Fruit fly (Drosophila melanogaster) whole organism, embryonic: Measurements from ENCODE around the gene CG42674.

Source experiments
- Blimp-1 ChIP-seq: fragments of 200-800 bp; sonication (Bioruptor generic); optimal IDR thresholded peaks from 3 replicates; lab custom pipeline; 2018; ENCODE audit warnings: missing biosample characterization, missing genetic modification characterization, mild to moderate bottlenecking, moderate library complexity, missing genetic modification reagents
- CG10209 ChIP-seq: fragments of 200-800 bp; sonication (Bioruptor generic); optimal IDR thresholded peaks from 3 replicates; lab custom pipeline; 2017; ENCODE audit warnings: missing biosample characterization, mild to moderate bottlenecking, missing genetic modification characterization, missing genetic modification reagents
- CG1024 ChIP-seq: fragments of 200-800 bp; sonication (Bioruptor generic); IDR thresholded peaks from 2 replicates; pipeline ENCODE4 v1.3.6; 2022; ENCODE audit warnings: missing biosample characterization, missing genetic modification characterization
- CG10959 ChIP-seq: fragments of 200-800 bp; sonication (Bioruptor generic); IDR thresholded peaks from 2 replicates; pipeline ENCODE4 v1.3.6; 2022; ENCODE audit warnings: missing biosample characterization, missing genetic modification characterization
- CG11456 ChIP-seq: fragments of 200-800 bp; sonication (Bioruptor generic); IDR thresholded peaks from 3 replicates; pipeline ENCODE4 v1.3.6; 2022; ENCODE audit warnings: missing biosample characterization, missing genetic modification characterization
- CG12659 ChIP-seq: fragments of 200-800 bp; sonication (Bioruptor generic); optimal IDR thresholded peaks from 3 replicates; lab custom pipeline; 2017; ENCODE audit warnings: mild to moderate bottlenecking, missing biosample characterization, missing genetic modification reagents, missing genetic modification characterization
- CG13123 ChIP-seq: fragments of 200-800 bp; sonication (Bioruptor generic); optimal IDR thresholded peaks from 2 replicates; lab custom pipeline; 2016; ENCODE audit warnings: missing biosample characterization, missing genetic modification characterization
- CG13287 ChIP-seq: fragments of 200-800 bp; sonication (Bioruptor generic); IDR thresholded peaks from 2 replicates; pipeline ENCODE4 v1.3.6; 2022; ENCODE audit warnings: missing biosample characterization, missing genetic modification characterization; ENCODE audit not compliant: partially characterized antibody
- CG14014 ChIP-seq: fragments of 200-800 bp; sonication (Bioruptor generic); IDR thresholded peaks from 2 replicates; pipeline ENCODE4 v1.3.6; 2022; ENCODE audit warnings: missing biosample characterization, missing genetic modification characterization
- CG15514 ChIP-seq: fragments of 200-800 bp; sonication (Bioruptor generic); optimal IDR thresholded peaks from 3 replicates; lab custom pipeline; 2017; ENCODE audit warnings: missing biosample characterization, missing genetic modification characterization, mild to moderate bottlenecking, moderate library complexity, missing genetic modification reagents
- CG18764 ChIP-seq: fragments of 200-800 bp; sonication (Bioruptor generic); optimal IDR thresholded peaks from 3 replicates; lab custom pipeline; 2016; ENCODE audit warnings: missing biosample characterization, missing genetic modification characterization
- CG2889 ChIP-seq: fragments of 200-800 bp; sonication (Bioruptor generic); IDR thresholded peaks from 3 replicates; pipeline ENCODE4 v1.3.6; 2022; ENCODE audit warnings: missing biosample characterization, missing genetic modification characterization
- CG30403 ChIP-seq: fragments of 200-800 bp; sonication (Bioruptor generic); optimal IDR thresholded peaks from 3 replicates; lab custom pipeline; 2016; ENCODE audit warnings: missing biosample characterization, missing genetic modification characterization
- CG3163 ChIP-seq: fragments of 200-800 bp; sonication (Bioruptor generic); optimal IDR thresholded peaks from 3 replicates; lab custom pipeline; 2016; ENCODE audit warnings: missing biosample characterization, missing genetic modification characterization
- CG4424 ChIP-seq: fragments of 200-800 bp; sonication (Bioruptor generic); optimal IDR thresholded peaks from 3 replicates; lab custom pipeline; 2016; ENCODE audit warnings: missing biosample characterization, missing genetic modification characterization
- CG6765 ChIP-seq: fragments of 200-800 bp; sonication (Bioruptor generic); optimal IDR thresholded peaks from 3 replicates; lab custom pipeline; 2017; ENCODE audit warnings: missing biosample characterization, mild to moderate bottlenecking, missing genetic modification characterization
- CG6791 ChIP-seq: fragments of 200-800 bp; sonication (Bioruptor generic); IDR thresholded peaks from 3 replicates; pipeline ENCODE4 v1.3.6; 2022; ENCODE audit warnings: missing biosample characterization, missing genetic modification characterization; ENCODE audit not compliant: partially characterized antibody
- CG8478 ChIP-seq: fragments of >200 bp; optimal IDR thresholded peaks from 2 replicates; lab custom pipeline; 2018
- CG8765 ChIP-seq: fragments of 200-800 bp; sonication (Bioruptor generic); IDR thresholded peaks from 2 replicates; pipeline ENCODE4 v1.3.6; 2022; ENCODE audit warnings: missing biosample characterization, missing genetic modification characterization
- CG8944 ChIP-seq: fragments of 200-800 bp; sonication (Bioruptor generic); optimal IDR thresholded peaks from 3 replicates; lab custom pipeline; 2016; ENCODE audit warnings: missing biosample characterization, missing genetic modification characterization
- CG9437 ChIP-seq: fragments of 200-800 bp; sonication (Bioruptor generic); optimal IDR thresholded peaks from 2 replicates; lab custom pipeline; 2018; ENCODE audit warnings: missing biosample characterization, mild to moderate bottlenecking, missing genetic modification characterization
- CG9797 ChIP-seq: fragments of 200-800 bp; sonication (Bioruptor generic); optimal IDR thresholded peaks from 3 replicates; lab custom pipeline; 2018; ENCODE audit warnings: missing biosample characterization, mild to moderate bottlenecking, missing genetic modification characterization
- CG9817 ChIP-seq: fragments of 200-800 bp; sonication (Bioruptor generic); optimal IDR thresholded peaks from 2 replicates; lab custom pipeline; 2018; ENCODE audit warnings: missing biosample characterization, mild to moderate bottlenecking, missing genetic modification characterization, moderate library complexity
- CHES-1-like ChIP-seq: fragments of 200-800 bp; sonication (Bioruptor generic); optimal IDR thresholded peaks from 2 replicates; lab custom pipeline; 2016; ENCODE audit warnings: missing biosample characterization, missing genetic modification characterization
- Deaf1 ChIP-seq: fragments of 200-800 bp; optimal IDR thresholded peaks from 3 replicates; lab custom pipeline; 2019; ENCODE audit warnings: missing biosample characterization, mild to moderate bottlenecking, missing genetic modification characterization, moderate library complexity
- Dp ChIP-seq: fragments of 200-800 bp; sonication (Bioruptor generic); optimal IDR thresholded peaks from 2 replicates; lab custom pipeline; 2018; ENCODE audit warnings: missing biosample characterization, mild to moderate bottlenecking, missing genetic modification characterization, moderate library complexity
- ERR ChIP-seq: fragments of 200-800 bp; sonication (Bioruptor generic); optimal IDR thresholded peaks from 2 replicates; lab custom pipeline; 2016; ENCODE audit warnings: missing biosample characterization, missing genetic modification characterization
- Elba2 ChIP-seq: fragments of 200-800 bp; sonication (Bioruptor generic); optimal IDR thresholded peaks from 3 replicates; lab custom pipeline; 2016; ENCODE audit warnings: missing biosample characterization, missing genetic modification characterization
- Ets65A ChIP-seq: fragments of 200-800 bp; sonication (Bioruptor generic); peaks from one replicate; lab custom pipeline; 2016; ENCODE audit warnings: missing biosample characterization, missing genetic modification characterization
- Hey ChIP-seq: fragments of 200-800 bp; sonication (Bioruptor generic); optimal IDR thresholded peaks from 3 replicates; lab custom pipeline; 2018; ENCODE audit warnings: missing biosample characterization, mild to moderate bottlenecking, missing genetic modification characterization
- Hr78 ChIP-seq, 2 experiments: fragments of 200-800 bp in 1 of 2; fragments of >200 bp in 1 of 2; sonication (Bioruptor generic) in 1 of 2; optimal IDR thresholded peaks; 2 replicates each; lab custom pipeline; 2017 to 2019; ENCODE audit warnings: missing biosample characterization in 2 of 2, missing genetic modification characterization in 2 of 2, mild to moderate bottlenecking in 1 of 2, moderate library complexity in 1 of 2
- Lpt ChIP-seq: fragments of >200 bp; optimal IDR thresholded peaks from 2 replicates; lab custom pipeline; 2018; ENCODE audit warnings: missing biosample characterization, missing genetic modification characterization
- Neu2 ChIP-seq: fragments of 200-800 bp; sonication (Bioruptor generic); optimal IDR thresholded peaks from 3 replicates; lab custom pipeline; 2016; ENCODE audit warnings: missing biosample characterization, missing genetic modification characterization, borderline replicate concordance
- Ptx1 ChIP-seq: fragments of 200-800 bp; sonication (Bioruptor generic); IDR thresholded peaks from 2 replicates; pipeline ENCODE4 v1.3.6; 2022; ENCODE audit warnings: missing biosample characterization, missing genetic modification characterization
- Trl ChIP-seq, 3 experiments: fragments of >200 bp in 2 of 3; fragments of 200-800 bp in 1 of 3; sonication (Bioruptor generic) in 1 of 3; optimal IDR thresholded peaks; 2 replicates in 1 of 3; 3 replicates in 2 of 3; lab custom pipeline; 2016 to 2017; ENCODE audit warnings: missing biosample characterization in 1 of 3, missing genetic modification characterization in 1 of 3
- Xbp1 ChIP-seq: fragments of 200-800 bp; sonication (Bioruptor generic); optimal IDR thresholded peaks from 3 replicates; lab custom pipeline; 2016; ENCODE audit warnings: missing biosample characterization, mild to moderate bottlenecking, missing genetic modification characterization
- ac ChIP-seq: fragments of 200-800 bp; sonication (Bioruptor generic); optimal IDR thresholded peaks from 3 replicates; lab custom pipeline; 2017; ENCODE audit warnings: missing biosample characterization, mild to moderate bottlenecking, missing genetic modification characterization
- caup ChIP-seq: fragments of 200-800 bp; sonication (Bioruptor generic); optimal IDR thresholded peaks from 3 replicates; lab custom pipeline; 2017; ENCODE audit warnings: missing biosample characterization, mild to moderate bottlenecking, missing genetic modification characterization, moderate library complexity; ENCODE audit not compliant: severe bottlenecking
- crp ChIP-seq, 2 experiments: fragments of 200-800 bp; sonication (Bioruptor generic); optimal IDR thresholded peaks; 2 replicates in 1 of 2; 3 replicates in 1 of 2; lab custom pipeline; 2017; ENCODE audit warnings: missing biosample characterization in 2 of 2, missing genetic modification characterization in 2 of 2, mild to moderate bottlenecking in 1 of 2, moderate library complexity in 1 of 2
- dan ChIP-seq: fragments of 200-800 bp; sonication (Bioruptor generic); IDR thresholded peaks from 2 replicates; pipeline ENCODE4 v1.3.6; 2022; ENCODE audit warnings: missing biosample characterization, missing genetic modification characterization
- dm ChIP-seq: fragments of 200-800 bp; sonication (Bioruptor generic); optimal IDR thresholded peaks from 3 replicates; lab custom pipeline; 2016; ENCODE audit warnings: missing biosample characterization, missing genetic modification characterization
- dpn ChIP-seq, 2 experiments: fragments of 200-800 bp; sonication (Bioruptor generic); optimal IDR thresholded peaks; 3 replicates each; lab custom pipeline; 2016; ENCODE audit warnings: missing biosample characterization in 2 of 2, missing genetic modification characterization in 2 of 2
- gsb-n ChIP-seq: fragments of 200-800 bp; sonication (Bioruptor generic); optimal IDR thresholded peaks from 3 replicates; lab custom pipeline; 2018; ENCODE audit warnings: missing biosample characterization, mild to moderate bottlenecking, missing genetic modification characterization
- hbn ChIP-seq: fragments of 200-800 bp; sonication (Bioruptor generic); IDR thresholded peaks from 2 replicates; pipeline ENCODE4 v1.3.6; 2022; ENCODE audit warnings: missing biosample characterization, missing genetic modification characterization; ENCODE audit not compliant: partially characterized antibody
- lab ChIP-seq: fragments of 200-800 bp; sonication (Bioruptor generic); optimal IDR thresholded peaks from 3 replicates; lab custom pipeline; 2017; ENCODE audit warnings: missing biosample characterization, missing genetic modification characterization, mild to moderate bottlenecking, moderate library complexity, missing genetic modification reagents
- lola ChIP-seq, 3 experiments: fragments of >200 bp in 2 of 3; fragments of 200-800 bp in 1 of 3; sonication (Bioruptor generic) in 1 of 3; optimal IDR thresholded peaks; 2 replicates each; lab custom pipeline; 2017 to 2019; ENCODE audit warnings: missing biosample characterization in 3 of 3, missing genetic modification characterization in 3 of 3, mild to moderate bottlenecking in 1 of 3, moderate library complexity in 1 of 3
- nmo ChIP-seq: fragments of 200-800 bp; sonication (Bioruptor generic); optimal IDR thresholded peaks from 2 replicates; lab custom pipeline; 2018; ENCODE audit warnings: missing biosample characterization, mild to moderate bottlenecking, missing genetic modification characterization, moderate library complexity
- sens-2 ChIP-seq: fragments of 200-800 bp; sonication (Bioruptor generic); IDR thresholded peaks from 2 replicates; pipeline ENCODE4 v1.3.6; 2022; ENCODE audit warnings: missing biosample characterization, missing genetic modification characterization
- sim ChIP-seq: fragments of 200-800 bp; sonication (Bioruptor generic); IDR thresholded peaks from 2 replicates; pipeline ENCODE4 v1.3.6; 2022; ENCODE audit warnings: missing biosample characterization, missing genetic modification characterization
- sob ChIP-seq: fragments of 200-800 bp; sonication (Bioruptor generic); IDR thresholded peaks from 2 replicates; pipeline ENCODE4 v1.3.6; 2022; ENCODE audit warnings: missing biosample characterization, missing genetic modification characterization

CG42674 gene

dm6 chr3L:20194731-20195130, 3.4 kb downstream of the CG42674 start (continued):
- no peak for TF ChIP-seq lola (GFP tag; optimal IDR thresholded peaks at IDR 0.05; lab: Kevin White, UChicago)
- no peak for TF ChIP-seq ac (GFP tag; lab: Kevin White, UChicago)
- TF ChIP-seq Hr78 (GFP tag; optimal IDR thresholded peaks at IDR 0.05; lab: Kevin White, UChicago) = no peak
- TF ChIP-seq gsb-n (tag; lab: Kevin White, UChicago) = no peak
- TF ChIP-seq CG8944 = no peak
- TF ChIP-seq sob = 0 out of 2 replicates have a peak, but pooled peaks have one; percentile 12
- peak; percentile 56 for TF ChIP-seq Xbp1
- peak; percentile 31 for TF ChIP-seq CG15514 (GFP tag; lab: Kevin White, UChicago)
- no peak for TF ChIP-seq crp (GFP tag; optimal IDR thresholded peaks at IDR 0.05; lab: Kevin White, UChicago)
- peak; percentile 40 for TF ChIP-seq nmo (GFP tag; lab: Kevin White, UChicago)
- TF ChIP-seq Neu2 = no peak
- TF ChIP-seq dm (GFP tag; lab: Kevin White, UChicago) = no peak
- peak; percentile 28 for TF ChIP-seq CG12659 (GFP tag; lab: Kevin White, UChicago)
- TF ChIP-seq dan (GFP tag; lab: Robert Waterston, UW) = no peak
- no peak for TF ChIP-seq CG11456 (GFP tag; lab: Robert Waterston, UW)
- TF ChIP-seq Hey (tag; lab: Kevin White, UChicago) = no peak
- peak; percentile 48 for TF ChIP-seq CG9817 (tag; lab: Kevin White, UChicago)
- peak; percentile 48 for TF ChIP-seq lab
- peak; percentile 43; the same call in 1 of the 2 replicates for TF ChIP-seq Ptx1
- peak; percentile 29 for TF ChIP-seq CG4424 (GFP tag; lab: Kevin White, UChicago)
- TF ChIP-seq caup (GFP tag; lab: Kevin White, UChicago) = peak; percentile 16
- TF ChIP-seq Trl (optimal IDR thresholded peaks at IDR 0.05; lab: Kevin White, UChicago) = no peak
- peak; percentile 33 for TF ChIP-seq Trl (GFP tag; optimal IDR thresholded peaks at IDR 0.05; lab: Kevin White, UChicago)
- peak; percentile 41; the same call in 1 of the 2 replicates for TF ChIP-seq CG10959 (GFP tag; lab: Robert Waterston, UW)
- no peak for TF ChIP-seq CG9437 (GFP tag; lab: Kevin White, UChicago)
- peak; percentile 26 for TF ChIP-seq CG10209
- TF ChIP-seq Lpt (GFP tag; lab: Kevin White, UChicago) = no peak
- no peak for TF ChIP-seq CG9797 (GFP tag; lab: Kevin White, UChicago)
- TF ChIP-seq ERR (GFP tag; lab: Kevin White, UChicago) = no peak
- no peak for TF ChIP-seq Deaf1 (tag; lab: Kevin White, UChicago)
- no peak for TF ChIP-seq CG8765 (GFP tag; lab: Robert Waterston, UW)
- peak; percentile 50 for TF ChIP-seq Ets65A (GFP tag; lab: Kevin White, UChicago)
- TF ChIP-seq CG2889 (GFP tag; lab: Robert Waterston, UW) = no peak
- TF ChIP-seq Elba2 (GFP tag; lab: Kevin White, UChicago) = no peak
- TF ChIP-seq hbn (GFP tag; lab: Robert Waterston, UW) = no peak
- TF ChIP-seq Dp = no peak
- no peak for TF ChIP-seq CG13123
- no peak for TF ChIP-seq CHES-1-like (GFP tag; lab: Kevin White, UChicago)
- no peak for TF ChIP-seq CG6791
- no peak for TF ChIP-seq CG18764 (GFP tag; lab: Kevin White, UChicago)
- TF ChIP-seq CG13287 (GFP tag; lab: Robert Waterston, UW) = no peak
- TF ChIP-seq CG8478 (lab: Kevin White, UChicago) = no peak
- TF ChIP-seq CG14014 (GFP tag; lab: Robert Waterston, UW) = peak; percentile 65
- no peak for TF ChIP-seq CG1024 (GFP tag; lab: Robert Waterston, UW)
- TF ChIP-seq Blimp-1 = peak; percentile 37
- peak; percentile 38 to 50 for TF ChIP-seq dpn (GFP tag; optimal IDR thresholded peaks at IDR 0.05; lab: Kevin White, UChicago)
- TF ChIP-seq sim = no peak
- TF ChIP-seq CG30403 (GFP tag; lab: Kevin White, UChicago) = peak; percentile 39
- no peak for TF ChIP-seq CG3163 (GFP tag; lab: Kevin White, UChicago)
- no peak for TF ChIP-seq sens-2 (GFP tag; lab: Robert Waterston, UW)
- no peak for TF ChIP-seq CG6765 (GFP tag; lab: Kevin White, UChicago)
